Worm (Caenorhabditis elegans) whole organism, early embryonic: Measurements from ENCODE around the gene nlp-82.

Source experiments
- B0310.2 ChIP-seq: sonication (generic microtip); optimal IDR thresholded peaks from 2 replicates; lab custom pipeline; 2016; ENCODE audit warnings: mild to moderate bottlenecking, missing genetic modification characterization, missing compliant biosample characterization
- F13C5.2 ChIP-seq: sonication (generic microtip); optimal IDR thresholded peaks from 2 replicates; lab custom pipeline; 2017; ENCODE audit warnings: mild to moderate bottlenecking, missing genetic modification characterization, inconsistent platforms, missing compliant biosample characterization
- aly-1 ChIP-seq: sonication (generic microtip); optimal IDR thresholded peaks from 2 replicates; lab custom pipeline; 2016; ENCODE audit warnings: missing genetic modification characterization, missing compliant biosample characterization
- ama-1 ChIP-seq: fragments of 150-350 bp; optimal IDR thresholded peaks from 2 replicates; lab custom pipeline; 2014
- ceh-13 ChIP-seq: fragments of 200-800 bp; sonication (Bioruptor generic); optimal IDR thresholded peaks from 2 replicates; lab custom pipeline; 2018; ENCODE audit warnings: mild to moderate bottlenecking, missing genetic modification characterization, missing compliant biosample characterization
- ceh-36 ChIP-seq: sonication (generic microtip); optimal IDR thresholded peaks from 2 replicates; lab custom pipeline; 2016; ENCODE audit warnings: missing genetic modification characterization, inconsistent platforms, missing compliant biosample characterization
- ets-7 ChIP-seq: sonication (generic microtip); optimal IDR thresholded peaks from 2 replicates; lab custom pipeline; 2016; ENCODE audit warnings: missing genotype, missing genetic modification characterization, missing compliant biosample characterization
- flt-1 ChIP-seq: fragments of 200-800 bp; sonication (Bioruptor generic); IDR thresholded peaks from 2 replicates; pipeline ENCODE4 v1.3.6; 2022; ENCODE audit warnings: missing genetic modification characterization, missing compliant biosample characterization
- hmbx-1 ChIP-seq: sonication (generic microtip); optimal IDR thresholded peaks from 2 replicates; lab custom pipeline; 2016; ENCODE audit warnings: mild to moderate bottlenecking, missing genetic modification characterization, missing compliant biosample characterization
- hmg-4 ChIP-seq: fragments of 200-800 bp; sonication (Bioruptor generic); optimal IDR thresholded peaks from 2 replicates; lab custom pipeline; 2018; ENCODE audit warnings: mild to moderate bottlenecking, missing genetic modification characterization, missing compliant biosample characterization
- hnd-1 ChIP-seq: sonication (generic microtip); optimal IDR thresholded peaks from 2 replicates; lab custom pipeline; 2016; ENCODE audit warnings: missing genetic modification characterization, missing compliant biosample characterization
- pes-1 ChIP-seq: fragments of 200-800 bp; sonication (Bioruptor generic); IDR thresholded peaks from 2 replicates; pipeline ENCODE4 v1.3.6; 2022; ENCODE audit warnings: missing genetic modification reagents, missing genetic modification characterization, missing compliant biosample characterization
- scrt-1 ChIP-seq: fragments of 200-800 bp; sonication (Bioruptor generic); IDR thresholded peaks from 2 replicates; pipeline ENCODE4 v1.3.6; 2022; ENCODE audit warnings: missing genetic modification characterization, missing compliant biosample characterization
- sea-1 ChIP-seq: fragments of 200-800 bp; sonication (Bioruptor generic); conservative IDR thresholded peaks from 2 replicates; pipeline ENCODE4 v1.3.6; 2022; ENCODE audit warnings: missing genetic modification characterization, missing compliant biosample characterization
- tbx-11 ChIP-seq: fragments of 200-800 bp; sonication (Bioruptor generic); IDR thresholded peaks from 2 replicates; pipeline ENCODE4 v1.3.6; 2022; ENCODE audit warnings: missing genetic modification characterization, missing compliant biosample characterization
- tbx-37 ChIP-seq: fragments of 200-800 bp; sonication (Bioruptor generic); conservative IDR thresholded peaks from 2 replicates; pipeline ENCODE4 v1.3.6; 2022; ENCODE audit warnings: missing genetic modification reagents, missing genetic modification characterization, missing compliant biosample characterization
- tra-4 ChIP-seq: sonication (generic microtip); optimal IDR thresholded peaks from 2 replicates; lab custom pipeline; 2017; ENCODE audit warnings: missing genetic modification characterization, missing compliant biosample characterization

The nlp-82 gene

ce11 chrII:9236972-9237371 lies 17.1 kb downstream of the nlp-82 start:
- TF ChIP-seq tbx-37 (GFP tag; lab: Robert Waterston, UW) (no peak), F13C5.2 (tag; lab: Kevin White, UChicago) (no peak), sea-1 (GFP tag; lab: Robert Waterston, UW) (no peak), flt-1 (GFP tag; lab: Robert Waterston, UW) (no peak), ceh-13 (GFP tag; lab: Kevin White, UChicago) (no peak), aly-1 (no peak), scrt-1 (no peak), tbx-11 (GFP tag; lab: Robert Waterston, UW) (no peak)

DNA sequence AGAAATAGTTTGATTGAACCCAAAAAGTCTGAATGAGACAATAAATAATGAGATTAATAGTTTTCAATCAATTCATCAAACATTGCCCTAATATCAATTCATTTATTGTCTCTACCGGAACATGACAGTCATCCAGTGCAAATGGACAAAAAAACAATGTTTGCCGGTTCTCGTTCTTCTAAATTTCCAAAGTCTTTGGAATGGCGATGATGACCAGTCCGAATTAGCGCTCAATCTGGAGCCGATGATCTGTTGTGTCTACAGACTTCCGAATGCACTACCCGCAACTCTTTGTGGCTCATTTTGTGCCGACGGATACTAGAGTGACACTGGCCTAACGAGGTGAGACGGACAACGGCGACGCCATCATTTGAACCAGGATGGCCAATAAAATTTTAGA lies 17.8 kb downstream of the nlp-82 start, which contains the start of gene T26C5.3:
TSS of gene T26C5.3 (plus strand) at position 301 of the 400 bp plus-strand sequence.
- TF ChIP-seq F13C5.2 (tag; lab: Kevin White, UChicago) (no peak), ets-7 (tag; lab: Kevin White, UChicago) (no peak), scrt-1 (no peak), tbx-11 (GFP tag; lab: Robert Waterston, UW) (no peak), hmbx-1 (tag; lab: Kevin White, UChicago) (no peak), B0310.2 (tag; lab: Kevin White, UChicago) (no peak), pes-1 (GFP tag; lab: Robert Waterston, UW) (no peak), hmg-4 (GFP tag; lab: Kevin White, UChicago) (no peak), ama-1 (lab: Kevin White, UChicago) (no peak), ceh-13 (GFP tag; lab: Kevin White, UChicago) (no peak), hnd-1 (tag; lab: Kevin White, UChicago) (no peak), aly-1 (no peak), tra-4 (tag; lab: Kevin White, UChicago) (no peak), sea-1 (GFP tag; lab: Robert Waterston, UW) (no peak), ceh-36 (no peak), tbx-37 (GFP tag; lab: Robert Waterston, UW) (no peak)

ce11 chrII:9233813-9234212 lies 20.3 kb downstream of the nlp-82 start:
- no peak for TF ChIP-seq flt-1 (GFP tag; lab: Robert Waterston, UW)
- no peak for TF ChIP-seq tbx-37 (GFP tag; lab: Robert Waterston, UW)
- no peak for TF ChIP-seq B0310.2 (tag; lab: Kevin White, UChicago)
- no peak for TF ChIP-seq sea-1 (GFP tag; lab: Robert Waterston, UW)
- TF ChIP-seq scrt-1: no peak
- no peak for TF ChIP-seq ceh-13 (GFP tag; lab: Kevin White, UChicago)
- TF ChIP-seq pes-1 (GFP tag; lab: Robert Waterston, UW): no peak
- no peak for TF ChIP-seq F13C5.2 (tag; lab: Kevin White, UChicago)
- TF ChIP-seq ama-1 (lab: Kevin White, UChicago): no peak
- no peak for TF ChIP-seq aly-1

DNA sequence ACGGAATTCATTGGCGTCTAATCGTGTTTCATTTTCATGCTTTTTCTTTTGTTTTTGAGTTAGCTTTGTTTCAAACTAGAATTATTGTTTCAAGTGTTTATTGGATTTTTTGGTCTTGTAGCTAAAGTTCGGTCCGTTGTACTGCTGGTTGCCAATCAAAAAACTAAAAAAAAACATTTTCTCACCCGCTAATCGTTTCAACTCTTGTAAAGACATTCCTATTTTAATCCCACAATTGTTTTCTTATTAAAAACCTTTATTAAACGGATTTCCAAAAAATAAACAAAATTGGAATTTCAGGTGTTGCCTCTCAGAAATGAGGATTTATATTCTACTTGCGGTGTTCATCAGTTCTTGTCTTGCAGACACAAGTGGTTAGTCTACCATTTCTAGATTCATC lies 21.2 kb downstream of the nlp-82 start, which contains the start of gene T26C5.2:
TSS of gene T26C5.2 (plus strand) at position 301 of the 400 bp plus-strand sequence.
- TF ChIP-seq ceh-13 (GFP tag; lab: Kevin White, UChicago) (no peak), hmg-4 (GFP tag; lab: Kevin White, UChicago) (no peak), tra-4 (tag; lab: Kevin White, UChicago) (no peak), tbx-37 (GFP tag; lab: Robert Waterston, UW) (no peak), pes-1 (GFP tag; lab: Robert Waterston, UW) (no peak), hmbx-1 (tag; lab: Kevin White, UChicago) (no peak)

DNA sequence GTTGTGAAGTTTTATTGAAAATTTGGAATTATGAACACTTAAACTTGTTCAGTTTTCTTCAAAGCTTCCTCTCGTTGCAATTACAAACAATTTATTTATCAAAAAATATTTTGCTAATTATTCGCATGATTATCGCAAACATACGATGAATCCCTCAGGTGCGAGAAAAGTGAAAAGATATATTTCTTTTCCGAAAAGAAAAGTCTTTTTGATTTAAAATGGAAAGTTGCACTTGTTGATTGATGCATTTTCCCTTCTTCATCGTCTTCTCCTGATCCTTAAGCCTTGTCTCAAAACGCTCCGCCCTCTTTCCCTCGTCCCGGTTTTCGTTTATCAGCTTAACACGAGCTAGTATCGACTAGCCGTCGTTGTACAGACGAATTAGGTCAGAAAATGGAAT lies 21.6 kb downstream of the nlp-82 start:
- TF ChIP-seq B0310.2 (tag; lab: Kevin White, UChicago) (no peak), sea-1 (GFP tag; lab: Robert Waterston, UW) (no peak), pes-1 (GFP tag; lab: Robert Waterston, UW) (no peak), hmbx-1 (tag; lab: Kevin White, UChicago) (no peak)

DNA sequence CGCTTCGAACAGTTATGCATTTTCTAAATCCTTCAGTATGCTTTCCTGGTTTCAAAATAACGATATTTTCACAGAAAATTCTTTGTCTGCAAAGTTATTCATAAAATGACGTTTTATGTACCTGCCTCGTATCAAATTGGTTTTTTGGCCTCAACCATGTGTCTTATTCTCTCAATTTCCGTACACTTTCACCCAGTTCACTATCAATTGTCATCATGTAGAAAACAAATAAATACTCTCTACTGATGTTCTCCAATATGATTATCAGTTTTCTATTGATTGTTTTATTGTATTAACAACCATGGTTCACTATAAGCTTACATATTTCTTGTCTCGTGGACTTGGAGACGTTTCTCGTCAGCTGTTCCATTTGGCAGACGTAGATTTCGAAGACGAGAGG lies 22.8 kb downstream of the nlp-82 start, which contains the start of gene gst-13:
TSS of gene gst-13 (plus strand) at position 218 of the 400 bp plus-strand sequence.
- TF ChIP-seq F13C5.2 (tag; lab: Kevin White, UChicago): no peak

ce11 chrII:9227134-9227533 lies 27.0 kb downstream of the nlp-82 start, which contains the start of gene abu-14:
TSS of gene abu-14 (minus strand) at chrII:9227214.
- TF ChIP-seq F13C5.2 (tag; lab: Kevin White, UChicago) (no peak), ceh-36 (no peak), hnd-1 (tag; lab: Kevin White, UChicago) (no peak), scrt-1 (peak; percentile 19; the same call in 1 of the 2 replicates), tra-4 (tag; lab: Kevin White, UChicago) (no peak)

ce11 chrII:9222969-9223368 lies 31.1 kb downstream of the nlp-82 start, which contains the start of gene ZK1067.3:
TSS of gene ZK1067.3 (plus strand) at chrII:9223269.
- TF ChIP-seq tbx-11 (GFP tag; lab: Robert Waterston, UW) (no peak), scrt-1 (no peak), flt-1 (GFP tag; lab: Robert Waterston, UW) (no peak), pes-1 (GFP tag; lab: Robert Waterston, UW) (no peak), F13C5.2 (tag; lab: Kevin White, UChicago) (no peak), tra-4 (tag; lab: Kevin White, UChicago) (no peak), ceh-13 (GFP tag; lab: Kevin White, UChicago) (no peak)
